Worm (Caenorhabditis elegans): ENCODE results near the gene F21C10.19.

ce11 chrV:9175218-9175837 lies 44.5 kb downstream of the F21C10.19 start, which contains the start of gene spas-1:
- TF ChIP-seq nhr-11 (tag; optimal IDR thresholded peaks at IDR 0.05) (peak; percentile 74), ztf-11 (tag; optimal IDR thresholded peaks at IDR 0.05) (no peak), nhr-6 (tag; optimal IDR thresholded peaks at IDR 0.05) (peak; percentile 83), nhr-10 (tag; optimal IDR thresholded peaks at IDR 0.05) (no peak), ceh-82 (tag; optimal IDR thresholded peaks at IDR 0.05) (no peak), R02D3.7 (tag; optimal IDR thresholded peaks at IDR 0.05) (no peak), ces-1 (GFP tag; optimal IDR thresholded peaks at IDR 0.05) (no peak), arid-1 (GFP tag; conservative IDR thresholded peaks at IDR 0.05) (no peak), pha-4 (GFP tag; IDR thresholded peaks at IDR 0.05) (no peak), pha-4 (tag; optimal IDR thresholded peaks at IDR 0.05) (peak; percentile 54), nhr-77 (tag; optimal IDR thresholded peaks at IDR 0.05) (peak; percentile 92), zfp-2 (tag; optimal IDR thresholded peaks at IDR 0.05) (peak; percentile 37), nhr-25 (tag; optimal IDR thresholded peaks at IDR 0.05; ENCODE audit: borderline replicate concordance, insufficient read depth) (peak; percentile 52)
